Fruit fly (Drosophila melanogaster) whole organism, embryonic: ENCODE data around the gene CG10064.

Experiments used
- Awh ChIP-seq: fragments of 200-800 bp; sonication (Bioruptor generic); IDR thresholded peaks from 2 replicates; pipeline ENCODE4, ENCODE4 v1.3.6; 2022; ENCODE audit warnings: missing biosample characterization, missing genetic modification characterization
- B-H1 ChIP-seq: fragments of 200-800 bp; sonication (Bioruptor generic); IDR thresholded peaks from 3 replicates; pipeline ENCODE4 v1.3.6; 2022; ENCODE audit warnings: missing biosample characterization, missing genetic modification characterization
- B-H2 ChIP-seq: fragments of 200-800 bp; sonication (Bioruptor generic); optimal IDR thresholded peaks from 2 replicates; lab custom pipeline; 2018; ENCODE audit warnings: missing biosample characterization, mild to moderate bottlenecking, missing genetic modification characterization
- CG10321 ChIP-seq: fragments of 200-800 bp; sonication (Bioruptor generic); IDR thresholded peaks from 2 replicates; pipeline ENCODE4 v1.3.6; 2022; ENCODE audit warnings: missing biosample characterization, missing genetic modification characterization
- CG10366 ChIP-seq: fragments of 200-800 bp; sonication (Bioruptor generic); IDR thresholded peaks from 2 replicates; pipeline ENCODE4 v1.3.6; 2022; ENCODE audit warnings: missing biosample characterization, missing genetic modification characterization
- CG10959 ChIP-seq: fragments of 200-800 bp; sonication (Bioruptor generic); IDR thresholded peaks from 2 replicates; pipeline ENCODE4 v1.3.6; 2022; ENCODE audit warnings: missing biosample characterization, missing genetic modification characterization
- CG11696 ChIP-seq: fragments of 200-800 bp; sonication (Bioruptor generic); IDR thresholded peaks from 2 replicates; pipeline ENCODE4 v1.3.6; 2022; ENCODE audit warnings: missing biosample characterization, missing genetic modification characterization
- CG11723 ChIP-seq: fragments of 200-800 bp; sonication (Bioruptor generic); optimal IDR thresholded peaks from 2 replicates; lab custom pipeline; 2017; ENCODE audit warnings: missing biosample characterization, mild to moderate bottlenecking, missing genetic modification characterization
- CG12391 ChIP-seq: fragments of 200-800 bp; sonication (Bioruptor generic); optimal IDR thresholded peaks from 3 replicates; lab custom pipeline; 2018; ENCODE audit warnings: missing biosample characterization, mild to moderate bottlenecking, missing genetic modification characterization, moderate library complexity
- CG13424 ChIP-seq: fragments of 200-800 bp; sonication (Bioruptor generic); optimal IDR thresholded peaks from 2 replicates; lab custom pipeline; 2019; ENCODE audit warnings: missing biosample characterization, mild to moderate bottlenecking, missing genetic modification characterization, moderate library complexity
- CG14710 ChIP-seq: fragments of 200-800 bp; sonication (Bioruptor generic); optimal IDR thresholded peaks from 3 replicates; lab custom pipeline; 2019; ENCODE audit warnings: missing biosample characterization, mild to moderate bottlenecking, missing genetic modification characterization, moderate library complexity
- CG14860 ChIP-seq: fragments of 200-800 bp; sonication (Bioruptor generic); IDR thresholded peaks from 3 replicates; pipeline ENCODE4 v1.3.6; 2022; ENCODE audit warnings: missing biosample characterization, missing genetic modification characterization; ENCODE audit not compliant: partially characterized antibody
- CG15514 ChIP-seq: fragments of 200-800 bp; sonication (Bioruptor generic); optimal IDR thresholded peaks from 3 replicates; lab custom pipeline; 2017; ENCODE audit warnings: missing biosample characterization, missing genetic modification characterization, mild to moderate bottlenecking, moderate library complexity, missing genetic modification reagents
- CG16813 ChIP-seq: fragments of 200-800 bp; sonication (Bioruptor generic); IDR thresholded peaks from 3 replicates; pipeline ENCODE4 v1.3.6; 2022; ENCODE audit warnings: missing biosample characterization, missing genetic modification characterization; ENCODE audit not compliant: partially characterized antibody
- CG17359 ChIP-seq: fragments of 200-800 bp; sonication (Bioruptor generic); optimal IDR thresholded peaks from 3 replicates; lab custom pipeline; 2018; ENCODE audit warnings: missing biosample characterization, mild to moderate bottlenecking, missing genetic modification characterization, moderate library complexity
- CG18764 ChIP-seq: fragments of 200-800 bp; sonication (Bioruptor generic); optimal IDR thresholded peaks from 3 replicates; lab custom pipeline; 2016; ENCODE audit warnings: missing biosample characterization, missing genetic modification characterization
- CG2889 ChIP-seq: fragments of 200-800 bp; sonication (Bioruptor generic); IDR thresholded peaks from 3 replicates; pipeline ENCODE4 v1.3.6; 2022; ENCODE audit warnings: missing biosample characterization, missing genetic modification characterization
- CG3838 ChIP-seq: fragments of 200-800 bp; sonication (Bioruptor generic); optimal IDR thresholded peaks from 3 replicates; lab custom pipeline; 2016; ENCODE audit warnings: missing biosample characterization, missing genetic modification characterization
- CG4707 ChIP-seq: fragments of 200-800 bp; sonication (Bioruptor generic); optimal IDR thresholded peaks from 2 replicates; lab custom pipeline; 2018; ENCODE audit warnings: missing biosample characterization, mild to moderate bottlenecking, missing genetic modification characterization, moderate library complexity
- CG5245 ChIP-seq: fragments of 200-800 bp; sonication (Bioruptor generic); optimal IDR thresholded peaks from 3 replicates; lab custom pipeline; 2016; ENCODE audit warnings: missing biosample characterization, missing genetic modification characterization
- CG8359 ChIP-seq: fragments of 200-800 bp; sonication (Bioruptor generic); optimal IDR thresholded peaks from 2 replicates; lab custom pipeline; 2017; ENCODE audit warnings: missing biosample characterization, mild to moderate bottlenecking, missing genetic modification characterization, borderline replicate concordance
- D ChIP-seq, 2 experiments: fragments of 200-800 bp in 1 of 2; fragments of >200 bp in 1 of 2; sonication (Bioruptor generic) in 1 of 2; optimal IDR thresholded peaks; 2 replicates in 1 of 2; 3 replicates in 1 of 2; lab custom pipeline; 2017; ENCODE audit warnings: mild to moderate bottlenecking in 1 of 2, missing biosample characterization in 1 of 2, missing genetic modification characterization in 1 of 2, missing genetic modification reagents in 1 of 2
- Dll ChIP-seq: fragments of 200-800 bp; sonication (Bioruptor generic); IDR thresholded peaks from 4 replicates; pipeline ENCODE4 v1.3.6; 2022; ENCODE audit warnings: missing biosample characterization, missing genetic modification characterization; ENCODE audit not compliant: partially characterized antibody
- E2f2 ChIP-seq: fragments of 200-800 bp; sonication (Bioruptor generic); IDR thresholded peaks from 2 replicates; pipeline ENCODE4 v1.3.6; 2022; ENCODE audit warnings: missing biosample characterization, missing genetic modification characterization
- Hmr ChIP-seq: fragments of 200-800 bp; sonication (Bioruptor generic); optimal IDR thresholded peaks from 3 replicates; lab custom pipeline; 2017; ENCODE audit warnings: mild to moderate bottlenecking, missing biosample characterization, missing genetic modification reagents, missing genetic modification characterization
- Hmx ChIP-seq: fragments of 200-800 bp; sonication (Bioruptor generic); optimal IDR thresholded peaks from 2 replicates; lab custom pipeline; 2016; ENCODE audit warnings: missing biosample characterization, missing genetic modification characterization
- Lim3 ChIP-seq: fragments of 200-800 bp; sonication (Bioruptor generic); IDR thresholded peaks from 2 replicates; pipeline ENCODE4 v1.3.6; 2022; ENCODE audit warnings: missing biosample characterization, missing genetic modification characterization
- MBD-R2 ChIP-seq: fragments of 200-800 bp; sonication (Bioruptor generic); IDR thresholded peaks from 2 replicates; pipeline ENCODE4 v1.3.6; 2022; ENCODE audit warnings: missing biosample characterization, missing genetic modification characterization
- Oaz ChIP-seq: fragments of 200-800 bp; sonication (Bioruptor generic); IDR thresholded peaks from 2 replicates; pipeline ENCODE4 v1.3.6; 2022; ENCODE audit warnings: missing biosample characterization, missing genetic modification characterization
- Rfx ChIP-seq: fragments of 200-800 bp; sonication (Bioruptor generic); IDR thresholded peaks from 2 replicates; pipeline ENCODE4 v1.3.6; 2022; ENCODE audit warnings: missing biosample characterization, missing genetic modification characterization
- YL-1 ChIP-seq: fragments of 200-800 bp; sonication (Bioruptor generic); optimal IDR thresholded peaks from 3 replicates; lab custom pipeline; 2017; ENCODE audit warnings: missing biosample characterization, mild to moderate bottlenecking, missing genetic modification characterization
- cato ChIP-seq: fragments of 200-800 bp; sonication (Bioruptor generic); optimal IDR thresholded peaks from 2 replicates; lab custom pipeline; 2016; ENCODE audit warnings: missing biosample characterization, missing genetic modification characterization, borderline replicate concordance
- dimm ChIP-seq: fragments of 200-800 bp; sonication (Bioruptor generic); IDR thresholded peaks from 2 replicates; pipeline ENCODE4 v1.3.6; 2022; ENCODE audit warnings: missing biosample characterization, missing genetic modification characterization
- emc ChIP-seq: fragments of 200-800 bp; sonication (Bioruptor generic); optimal IDR thresholded peaks from 2 replicates; lab custom pipeline; 2016; ENCODE audit warnings: missing biosample characterization, missing genetic modification characterization
- ems ChIP-seq: fragments of 200-800 bp; sonication (Bioruptor generic); optimal IDR thresholded peaks from 3 replicates; lab custom pipeline; 2016; ENCODE audit warnings: missing biosample characterization, missing genetic modification characterization
- eyg ChIP-seq: fragments of 200-800 bp; sonication (Bioruptor generic); optimal IDR thresholded peaks from 3 replicates; lab custom pipeline; 2016; ENCODE audit warnings: missing biosample characterization, missing genetic modification characterization
- fd3F ChIP-seq: fragments of 200-800 bp; sonication (Bioruptor generic); optimal IDR thresholded peaks from 2 replicates; lab custom pipeline; 2018; ENCODE audit warnings: missing biosample characterization, mild to moderate bottlenecking, missing genetic modification characterization, moderate library complexity
- fu2 ChIP-seq: fragments of 200-800 bp; sonication (Bioruptor generic); optimal IDR thresholded peaks from 2 replicates; lab custom pipeline; 2016; ENCODE audit warnings: missing biosample characterization, missing genetic modification characterization
- gcm ChIP-seq: fragments of 200-800 bp; sonication (Bioruptor generic); optimal IDR thresholded peaks from 2 replicates; lab custom pipeline; 2019; ENCODE audit warnings: missing biosample characterization, mild to moderate bottlenecking, missing genetic modification characterization, moderate library complexity
- her ChIP-seq: fragments of 200-800 bp; sonication (Bioruptor generic); optimal IDR thresholded peaks from 2 replicates; lab custom pipeline; 2016; ENCODE audit warnings: missing biosample characterization, missing genetic modification characterization
- jigr1 ChIP-seq: fragments of 200-800 bp; sonication (Bioruptor generic); IDR thresholded peaks from 3 replicates; pipeline ENCODE4 v1.3.6; 2022; ENCODE audit warnings: missing biosample characterization, missing genetic modification characterization
- lmd ChIP-seq: fragments of 200-800 bp; sonication (Bioruptor generic); IDR thresholded peaks from 2 replicates; pipeline ENCODE4 v1.3.6; 2022; ENCODE audit warnings: missing biosample characterization, missing genetic modification characterization
- mam ChIP-seq: fragments of 200-800 bp; sonication (Bioruptor generic); optimal IDR thresholded peaks from 3 replicates; lab custom pipeline; 2016; ENCODE audit warnings: missing biosample characterization, missing genetic modification characterization
- mirr ChIP-seq: fragments of 200-800 bp; sonication (Bioruptor generic); optimal IDR thresholded peaks from 3 replicates; lab custom pipeline; 2018; ENCODE audit warnings: missing biosample characterization, mild to moderate bottlenecking, missing genetic modification characterization
- ro ChIP-seq: fragments of 200-800 bp; sonication (Bioruptor generic); IDR thresholded peaks from 2 replicates; pipeline ENCODE4 v1.3.6; 2022; ENCODE audit warnings: missing biosample characterization, missing genetic modification characterization
- scrt ChIP-seq: fragments of 200-800 bp; sonication (Bioruptor generic); optimal IDR thresholded peaks from 2 replicates; lab custom pipeline; 2018; ENCODE audit warnings: missing biosample characterization, mild to moderate bottlenecking, missing genetic modification characterization, moderate library complexity
- sim ChIP-seq: fragments of 200-800 bp; sonication (Bioruptor generic); IDR thresholded peaks from 2 replicates; pipeline ENCODE4 v1.3.6; 2022; ENCODE audit warnings: missing biosample characterization, missing genetic modification characterization
- sisA ChIP-seq: fragments of 200-800 bp; sonication (Bioruptor generic); IDR thresholded peaks from 2 replicates; pipeline ENCODE4 v1.3.6; 2022; ENCODE audit warnings: missing biosample characterization, missing genetic modification characterization
- trh ChIP-seq: fragments of 200-800 bp; sonication (Bioruptor generic); optimal IDR thresholded peaks from 2 replicates; lab custom pipeline; 2016; ENCODE audit warnings: missing biosample characterization, missing genetic modification characterization

CG10064 gene

dm6 chr3L:6988942-6989569 is 21.4 kb upstream of the CG10064 start (continued):
- TF ChIP-seq CG4707 (GFP tag; lab: Kevin White, UChicago) (peak; percentile 33), CG2889 (GFP tag; lab: Robert Waterston, UW) (peak; percentile 55; the same call in 2 of the 3 replicates), eyg (GFP tag; lab: Kevin White, UChicago) (peak; percentile 51), CG12391 (tag; lab: Kevin White, UChicago) (peak; percentile 94), CG11723 (GFP tag; lab: Kevin White, UChicago) (peak; percentile 86), CG15514 (GFP tag; lab: Kevin White, UChicago) (peak; percentile 63), lmd (GFP tag; lab: Robert Waterston, UW) (peak; percentile 91), Oaz (GFP tag; lab: Robert Waterston, UW) (no peak), MBD-R2 (GFP tag; lab: Robert Waterston, UW) (peak; percentile 53; the same call in 1 of the 2 replicates), CG17359 (peak; percentile 88), emc (GFP tag; lab: Kevin White, UChicago) (peak; percentile 79), Hmr (GFP tag; lab: Kevin White, UChicago) (peak; percentile 91), D (optimal IDR thresholded peaks at IDR 0.05; lab: Kevin White, UChicago) (no peak), D (GFP tag; optimal IDR thresholded peaks at IDR 0.05; lab: Kevin White, UChicago) (peak; percentile 96), Awh (peak; percentile 46; the same call in 1 of the 2 replicates), Hmx (GFP tag; lab: Kevin White, UChicago) (peak; percentile 80), mirr (GFP tag; lab: Kevin White, UChicago) (peak; percentile 18), scrt (peak; percentile 85), CG5245 (GFP tag; lab: Kevin White, UChicago) (peak; percentile 53), Rfx (GFP tag; lab: Robert Waterston, UW) (peak; percentile 90), ems (GFP tag; lab: Kevin White, UChicago) (peak; percentile 57), CG10366 (peak; percentile 65), E2f2 (GFP tag; lab: Robert Waterston, UW) (peak; percentile 63; the same call in 1 of the 2 replicates), sisA (GFP tag; lab: Robert Waterston, UW) (peak; percentile 86), CG14710 (tag; lab: Kevin White, UChicago) (peak; percentile 97), sim (GFP tag; lab: Robert Waterston, UW) (no peak), trh (GFP tag; lab: Kevin White, UChicago) (peak; percentile 80), mam (GFP tag; lab: Kevin White, UChicago) (peak; percentile 77), B-H1 (GFP tag; lab: Robert Waterston, UW) (peak; percentile 68), CG10959 (GFP tag; lab: Robert Waterston, UW) (peak; percentile 56; the same call in 1 of the 2 replicates), CG18764 (GFP tag; lab: Kevin White, UChicago) (peak; percentile 82), Lim3 (no peak; the same call in 1 of the 2 replicates), CG3838 (GFP tag; lab: Kevin White, UChicago) (no peak), CG16813 (no peak), CG13424 (tag; lab: Kevin White, UChicago) (peak; percentile 94), dimm (GFP tag; lab: Robert Waterston, UW) (0 out of 2 replicates have a peak, but pooled peaks have one; percentile 20), CG10321 (GFP tag; lab: Robert Waterston, UW) (peak; percentile 77), her (GFP tag; lab: Kevin White, UChicago) (peak; percentile 31), ro (GFP tag; lab: Robert Waterston, UW) (peak; percentile 76), gcm (GFP tag; lab: Kevin White, UChicago) (peak; percentile 82), Dll (GFP tag; lab: Robert Waterston, UW) (no peak), YL-1 (GFP tag; lab: Kevin White, UChicago) (peak; percentile 48), CG8359 (GFP tag; lab: Kevin White, UChicago) (peak; percentile 81), fu2 (GFP tag; lab: Kevin White, UChicago) (peak; percentile 27), CG14860 (GFP tag; lab: Robert Waterston, UW) (no peak), cato (GFP tag; lab: Kevin White, UChicago) (peak; percentile 71), fd3F (peak; percentile 80), B-H2 (GFP tag; lab: Kevin White, UChicago) (peak; percentile 53), jigr1 (GFP tag; lab: Robert Waterston, UW) (peak; percentile 83), CG11696 (GFP tag; lab: Robert Waterston, UW) (0 out of 2 replicates have a peak, but pooled peaks have one; percentile 37)
